Worm (Caenorhabditis elegans) whole organism, late embryonic: ENCODE measurements around the gene T01H3.5.

Experiments used
- C08G9.2 ChIP-seq: sonication (generic microtip); optimal IDR thresholded peaks from 2 replicates; lab custom pipeline; 2016; ENCODE audit warnings: mild to moderate bottlenecking, missing genetic modification characterization, moderate library complexity, missing compliant biosample characterization
- C38D4.7 ChIP-seq: fragments of 200-800 bp; sonication (Bioruptor generic); optimal IDR thresholded peaks from 2 replicates; lab custom pipeline; 2018; ENCODE audit warnings: mild to moderate bottlenecking, missing genetic modification characterization, moderate library complexity, missing compliant biosample characterization
- F13H6.1 ChIP-seq: sonication (generic microtip); optimal IDR thresholded peaks from 2 replicates; lab custom pipeline; 2016; ENCODE audit warnings: missing genetic modification characterization, missing compliant biosample characterization
- K02D7.2 ChIP-seq: sonication (generic microtip); optimal IDR thresholded peaks from 2 replicates; lab custom pipeline; 2017; ENCODE audit warnings: mild to moderate bottlenecking, missing genetic modification characterization, missing compliant biosample characterization
- K09A11.1 ChIP-seq: sonication (generic microtip); optimal IDR thresholded peaks from 2 replicates; lab custom pipeline; 2017; ENCODE audit warnings: antibody characterized with exemption, mild to moderate bottlenecking, missing genetic modification characterization, missing compliant biosample characterization; ENCODE audit not compliant: insufficient read depth
- T23F11.4 ChIP-seq: fragments of 200-800 bp; sonication (Bioruptor generic); optimal IDR thresholded peaks from 2 replicates; lab custom pipeline; 2018; ENCODE audit warnings: mild to moderate bottlenecking, missing genetic modification characterization, missing compliant biosample characterization
- Y22D7AL.16 ChIP-seq: sonication (generic microtip); optimal IDR thresholded peaks from 2 replicates; lab custom pipeline; 2016; ENCODE audit warnings: missing genetic modification characterization, missing compliant biosample characterization
- ceh-14 ChIP-seq: sonication (generic microtip); optimal IDR thresholded peaks from 2 replicates; lab custom pipeline; 2016; ENCODE audit warnings: missing genotype, missing genetic modification characterization, missing compliant biosample characterization
- ceh-22 ChIP-seq: sonication (generic microtip); optimal IDR thresholded peaks from 2 replicates; lab custom pipeline; 2017; ENCODE audit warnings: missing biosample characterization, missing genetic modification characterization
- ceh-30 ChIP-seq: fragments of 150-350 bp; optimal IDR thresholded peaks from 2 replicates; lab custom pipeline; 2014; ENCODE audit warnings: missing biosample characterization, missing genetic modification characterization
- ceh-31 ChIP-seq: sonication (generic microtip); optimal IDR thresholded peaks from 2 replicates; lab custom pipeline; 2016; ENCODE audit warnings: missing genetic modification characterization, missing compliant biosample characterization
- ceh-34 ChIP-seq: sonication (generic microtip); optimal IDR thresholded peaks from 2 replicates; lab custom pipeline; 2016; ENCODE audit warnings: mild to moderate bottlenecking, missing genetic modification characterization, missing compliant biosample characterization
- ceh-45 ChIP-seq: fragments of 200-800 bp; sonication (Bioruptor generic); IDR thresholded peaks from 2 replicates; pipeline ENCODE4 v1.3.6; 2022; ENCODE audit warnings: missing genetic modification reagents, missing genetic modification characterization, missing compliant biosample characterization
- ceh-48 ChIP-seq: sonication (generic microtip); optimal IDR thresholded peaks from 2 replicates; lab custom pipeline; 2016; ENCODE audit warnings: missing genetic modification characterization, inconsistent platforms, missing compliant biosample characterization
- ceh-6 ChIP-seq: fragments of 200-800 bp; sonication (Bioruptor generic); optimal IDR thresholded peaks from 2 replicates; lab custom pipeline; 2018; ENCODE audit warnings: mild to moderate bottlenecking, missing genetic modification characterization, missing compliant biosample characterization
- dmd-4 ChIP-seq: sonication (generic microtip); optimal IDR thresholded peaks from 2 replicates; lab custom pipeline; 2016; ENCODE audit warnings: borderline replicate concordance, missing genetic modification characterization, missing compliant biosample characterization
- dve-1 ChIP-seq: sonication (generic microtip); optimal IDR thresholded peaks from 2 replicates; lab custom pipeline; 2017; ENCODE audit warnings: antibody characterized with exemption, mild to moderate bottlenecking, missing genetic modification characterization, missing compliant biosample characterization
- elt-2 ChIP-seq: sonication (generic microtip); optimal IDR thresholded peaks from 2 replicates; lab custom pipeline; 2016; ENCODE audit warnings: missing genetic modification reagents, missing genetic modification characterization, missing compliant biosample characterization
- ets-4 ChIP-seq: sonication (generic microtip); optimal IDR thresholded peaks from 2 replicates; lab custom pipeline; 2016; ENCODE audit warnings: missing genetic modification characterization, missing compliant biosample characterization
- eyg-1 ChIP-seq: sonication (generic microtip); optimal IDR thresholded peaks from 2 replicates; lab custom pipeline; 2016; ENCODE audit warnings: missing genotype, missing genetic modification characterization, missing compliant biosample characterization
- fax-1 ChIP-seq: sonication (generic microtip); optimal IDR thresholded peaks from 2 replicates; lab custom pipeline; 2016; ENCODE audit warnings: missing genotype, missing genetic modification characterization, missing compliant biosample characterization
- fkh-6 ChIP-seq: sonication (generic microtip); optimal IDR thresholded peaks from 2 replicates; lab custom pipeline; 2016; ENCODE audit warnings: missing genetic modification characterization, missing compliant biosample characterization
- gmeb-2 ChIP-seq: sonication (generic microtip); optimal IDR thresholded peaks from 2 replicates; lab custom pipeline; 2016; ENCODE audit warnings: missing genetic modification characterization, inconsistent platforms, missing compliant biosample characterization
- hlh-13 ChIP-seq: fragments of 200-800 bp; sonication (Bioruptor generic); optimal IDR thresholded peaks from 2 replicates; lab custom pipeline; 2018; ENCODE audit warnings: mild to moderate bottlenecking, missing genetic modification characterization, missing compliant biosample characterization
- hlh-15 ChIP-seq: sonication (generic microtip); optimal IDR thresholded peaks from 2 replicates; lab custom pipeline; 2016; ENCODE audit warnings: missing genetic modification characterization, missing compliant biosample characterization
- hlh-30 ChIP-seq: sonication (generic microtip); optimal IDR thresholded peaks from 2 replicates; lab custom pipeline; 2017; ENCODE audit warnings: antibody characterized with exemption, missing genetic modification characterization, missing compliant biosample characterization; ENCODE audit not compliant: insufficient read depth
- hlh-6 ChIP-seq: sonication (generic microtip); optimal IDR thresholded peaks from 2 replicates; lab custom pipeline; 2016; ENCODE audit warnings: missing genotype, missing genetic modification characterization, missing compliant biosample characterization
- hlh-8 ChIP-seq: sonication (generic microtip); optimal IDR thresholded peaks from 2 replicates; lab custom pipeline; 2016; ENCODE audit warnings: missing genotype, missing genetic modification characterization, missing compliant biosample characterization
- lim-6 ChIP-seq: sonication (generic microtip); optimal IDR thresholded peaks from 2 replicates; lab custom pipeline; 2016; ENCODE audit warnings: missing genetic modification characterization, missing compliant biosample characterization
- lin-11 ChIP-seq: fragments of 200-800 bp; sonication (Bioruptor generic); optimal IDR thresholded peaks from 2 replicates; lab custom pipeline; 2018; ENCODE audit warnings: mild to moderate bottlenecking, missing genetic modification characterization, missing compliant biosample characterization
- madf-2 ChIP-seq: sonication (generic microtip); optimal IDR thresholded peaks from 2 replicates; lab custom pipeline; 2017; ENCODE audit warnings: missing genetic modification characterization, missing compliant biosample characterization
- mec-3 ChIP-seq: sonication (generic microtip); optimal IDR thresholded peaks from 2 replicates; lab custom pipeline; 2016; ENCODE audit warnings: borderline replicate concordance, missing genetic modification characterization, missing compliant biosample characterization
- nfya-1 ChIP-seq: sonication (generic microtip); optimal IDR thresholded peaks from 2 replicates; lab custom pipeline; 2017; ENCODE audit warnings: missing genetic modification characterization, mild to moderate bottlenecking, missing compliant biosample characterization, antibody characterized with exemption, moderate library complexity
- nhr-232 ChIP-seq: sonication (generic microtip); optimal IDR thresholded peaks from 2 replicates; lab custom pipeline; 2016; ENCODE audit warnings: missing genetic modification characterization, missing compliant biosample characterization
- npax-4 ChIP-seq: sonication (generic microtip); optimal IDR thresholded peaks from 2 replicates; lab custom pipeline; 2016; ENCODE audit warnings: missing genetic modification characterization, missing compliant biosample characterization
- pag-3 ChIP-seq: sonication (generic microtip); optimal IDR thresholded peaks from 2 replicates; lab custom pipeline; 2016; ENCODE audit warnings: missing compliant biosample characterization, missing genetic modification characterization, borderline replicate concordance
- pha-2 ChIP-seq: sonication (generic microtip); optimal IDR thresholded peaks from 2 replicates; lab custom pipeline; 2017; ENCODE audit warnings: mild to moderate bottlenecking, missing genetic modification characterization, missing compliant biosample characterization
- pha-4 ChIP-seq: fragments of 150-350 bp; optimal IDR thresholded peaks from 2 replicates; lab custom pipeline; 2018; ENCODE audit warnings: missing biosample characterization, missing genetic modification reagents, missing genetic modification characterization
- pqm-1 ChIP-seq: sonication (generic microtip); optimal IDR thresholded peaks from 2 replicates; lab custom pipeline; 2016; ENCODE audit warnings: missing genetic modification characterization, missing compliant biosample characterization
- pros-1 ChIP-seq: fragments of 150-350 bp; optimal IDR thresholded peaks from 2 replicates; lab custom pipeline; 2014; ENCODE audit warnings: missing biosample characterization, missing genetic modification reagents, missing genetic modification characterization
- rnt-1 ChIP-seq: sonication (generic microtip); optimal IDR thresholded peaks from 2 replicates; lab custom pipeline; 2016; ENCODE audit warnings: missing genetic modification characterization, missing compliant biosample characterization
- sdc-2 ChIP-seq: sonication (generic microtip); optimal IDR thresholded peaks from 2 replicates; lab custom pipeline; 2016; ENCODE audit warnings: missing genotype, missing genetic modification characterization, missing compliant biosample characterization
- sox-2 ChIP-seq: fragments of 200-800 bp; sonication (Bioruptor generic); IDR thresholded peaks from 2 replicates; pipeline ENCODE4 v1.3.6; 2022; ENCODE audit warnings: missing genetic modification reagents, missing genetic modification characterization, missing compliant biosample characterization
- sox-4 ChIP-seq: sonication (generic microtip); optimal IDR thresholded peaks from 2 replicates; lab custom pipeline; 2017; ENCODE audit warnings: mild to moderate bottlenecking, missing genetic modification characterization, inconsistent platforms, missing compliant biosample characterization
- syd-9 ChIP-seq: sonication (generic microtip); optimal IDR thresholded peaks from 2 replicates; lab custom pipeline; 2016; ENCODE audit warnings: mild to moderate bottlenecking, missing genetic modification characterization, moderate library complexity, missing compliant biosample characterization
- ttx-3 ChIP-seq: sonication (generic microtip); optimal IDR thresholded peaks from 2 replicates; lab custom pipeline; 2016; ENCODE audit warnings: missing genetic modification reagents, missing genetic modification characterization, missing compliant biosample characterization
- unc-3 ChIP-seq, 2 experiments: fragments of 200-800 bp in 1 of 2; sonication (Bioruptor generic) in 1 of 2; sonication (generic microtip) in 1 of 2; conservative IDR thresholded peaks in 1 of 2; optimal IDR thresholded peaks in 1 of 2; 2 replicates each; pipeline versions ENCODE4 v1.3.6 to Lab custom; 2016 to 2022; ENCODE audit warnings: missing compliant biosample characterization in 2 of 2, missing genetic modification characterization in 2 of 2, missing genetic modification reagents in 1 of 2
- unc-42 ChIP-seq: sonication (generic microtip); optimal IDR thresholded peaks from 2 replicates; lab custom pipeline; 2016; ENCODE audit warnings: missing genotype, missing genetic modification characterization, missing compliant biosample characterization
- unc-55 ChIP-seq: sonication (generic microtip); optimal IDR thresholded peaks from 2 replicates; lab custom pipeline; 2017; ENCODE audit warnings: missing biosample characterization, missing genetic modification reagents, missing genetic modification characterization
- unc-86 ChIP-seq: sonication (generic microtip); optimal IDR thresholded peaks from 2 replicates; lab custom pipeline; 2016; ENCODE audit warnings: missing genetic modification characterization, missing compliant biosample characterization
- zip-5 ChIP-seq: sonication (generic microtip); optimal IDR thresholded peaks from 2 replicates; lab custom pipeline; 2016; ENCODE audit warnings: missing genetic modification characterization, missing compliant biosample characterization
- ztf-16 ChIP-seq: sonication (generic microtip); optimal IDR thresholded peaks from 2 replicates; lab custom pipeline; 2017; ENCODE audit warnings: missing genetic modification characterization, missing compliant biosample characterization

Gene T01H3.5

DNA sequence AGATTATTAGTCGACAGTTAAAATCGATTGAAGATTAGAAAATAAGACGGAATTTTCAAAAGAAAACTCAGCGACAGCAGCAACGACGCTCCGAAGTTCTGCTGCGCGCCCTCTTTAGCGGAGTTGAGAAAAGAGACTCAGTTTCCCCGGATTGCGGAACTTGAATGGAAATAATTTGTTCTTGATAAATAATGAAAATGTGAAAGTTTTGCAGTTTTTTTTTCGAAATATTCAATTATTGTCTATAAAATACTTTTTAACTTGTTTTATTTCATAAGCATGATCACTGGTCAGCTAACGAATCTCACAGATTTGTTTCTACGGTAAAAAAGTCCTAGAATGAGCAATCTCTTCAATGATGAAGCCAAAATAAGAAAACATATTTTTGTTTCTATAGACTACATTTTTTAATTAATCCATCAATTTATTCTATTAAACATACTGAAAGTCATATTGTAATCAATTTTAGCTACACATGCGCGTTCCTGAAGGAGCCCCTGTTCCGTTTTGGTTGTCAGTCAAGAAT lies 21.9 kb upstream of the T01H3.5 start, which contains the start of the genes cec-3 and T09A5.15:
cec-3 (minus strand) TSS at position 116 of the 526 bp plus-strand sequence.
T09A5.15 (plus strand) TSS at position 476 of the 526 bp plus-strand sequence.
- TF ChIP-seq ceh-6 (GFP tag; lab: Kevin White, UChicago), result no peak
- TF ChIP-seq nfya-1 (tag; lab: Kevin White, UChicago), result peak; percentile 42
- no peak for TF ChIP-seq K09A11.1 (tag; lab: Kevin White, UChicago)
- no peak for TF ChIP-seq eyg-1
- no peak for TF ChIP-seq ttx-3 (tag; lab: Kevin White, UChicago)
- TF ChIP-seq ceh-45 (GFP tag; lab: Robert Waterston, UW), result no peak
- TF ChIP-seq npax-4, result no peak
- peak; percentile 49 for TF ChIP-seq elt-2
- TF ChIP-seq T23F11.4 (GFP tag; lab: Kevin White, UChicago), result no peak
- peak; percentile 27 for TF ChIP-seq F13H6.1
- TF ChIP-seq C08G9.2 (tag; lab: Kevin White, UChicago), result peak; percentile 69
- no peak for TF ChIP-seq rnt-1
- no peak for TF ChIP-seq sox-2 (GFP tag; lab: Robert Waterston, UW)
- no peak for TF ChIP-seq hlh-30 (tag; lab: Kevin White, UChicago)
- TF ChIP-seq pag-3 (tag; lab: Kevin White, UChicago), result no peak
- TF ChIP-seq pha-4 (tag; lab: Kevin White, UChicago), result no peak
- TF ChIP-seq fkh-6 (tag; lab: Kevin White, UChicago), result no peak
- TF ChIP-seq ceh-31, result peak; percentile 79
- TF ChIP-seq ceh-14 (tag; lab: Kevin White, UChicago), result peak; percentile 38
- TF ChIP-seq dve-1, result no peak
- no peak for TF ChIP-seq hlh-13
- no peak for TF ChIP-seq pqm-1
- peak; percentile 68 for TF ChIP-seq zip-5 (tag; lab: Kevin White, UChicago)
- no peak for TF ChIP-seq ceh-48 (tag; lab: Kevin White, UChicago)
- TF ChIP-seq lim-6 (tag; lab: Kevin White, UChicago), result no peak
- TF ChIP-seq hlh-15 (tag; lab: Kevin White, UChicago), result no peak
- TF ChIP-seq lin-11 (tag; lab: Kevin White, UChicago), result no peak
- no peak for TF ChIP-seq syd-9 (tag; lab: Kevin White, UChicago)
- TF ChIP-seq hlh-8, result peak; percentile 47
- TF ChIP-seq unc-86 (tag; lab: Kevin White, UChicago), result no peak
- no peak for TF ChIP-seq madf-2 (tag; lab: Kevin White, UChicago)
- TF ChIP-seq unc-3 (GFP tag; conservative IDR thresholded peaks at IDR 0.05; lab: Robert Waterston, UW), result no peak
- no peak for TF ChIP-seq unc-3 (tag; optimal IDR thresholded peaks at IDR 0.05; lab: Kevin White, UChicago)
- peak; percentile 63 for TF ChIP-seq ceh-34 (tag; lab: Kevin White, UChicago)
- no peak for TF ChIP-seq ceh-30 (tag; lab: Kevin White, UChicago)
- no peak for TF ChIP-seq ztf-16 (tag; lab: Kevin White, UChicago)
- TF ChIP-seq ceh-22 (tag; lab: Kevin White, UChicago), result no peak
- no peak for TF ChIP-seq nhr-232 (tag; lab: Kevin White, UChicago)
- no peak for TF ChIP-seq Y22D7AL.16 (tag; lab: Kevin White, UChicago)
- TF ChIP-seq sdc-2 (tag; lab: Kevin White, UChicago), result no peak
- peak; percentile 41 for TF ChIP-seq unc-42 (tag; lab: Kevin White, UChicago)
- peak; percentile 12 for TF ChIP-seq fax-1 (tag; lab: Kevin White, UChicago)
- no peak for TF ChIP-seq unc-55 (GFP tag; lab: Kevin White, UChicago)
- no peak for TF ChIP-seq pros-1 (tag; lab: Kevin White, UChicago)
- no peak for TF ChIP-seq dmd-4 (tag; lab: Kevin White, UChicago)
- no peak for TF ChIP-seq mec-3 (tag; lab: Kevin White, UChicago)
- TF ChIP-seq ets-4 (tag; lab: Kevin White, UChicago), result peak; percentile 55
- TF ChIP-seq gmeb-2 (tag; lab: Kevin White, UChicago), result no peak
- TF ChIP-seq hlh-6 (tag; lab: Kevin White, UChicago), result no peak
- no peak for TF ChIP-seq pha-2 (tag; lab: Kevin White, UChicago)
- no peak for TF ChIP-seq sox-4 (tag; lab: Kevin White, UChicago)
- TF ChIP-seq K02D7.2 (tag; lab: Kevin White, UChicago), result no peak
- TF ChIP-seq C38D4.7 (GFP tag; lab: Kevin White, UChicago), result no peak
